Fruit fly (Drosophila melanogaster) whole organism, embryonic: Measurements from ENCODE around the gene dpr14.

ENCODE experiments used
- Ada2b ChIP-seq: fragments of 200-800 bp; sonication (Bioruptor generic); IDR thresholded peaks from 2 replicates; pipeline ENCODE4 v1.3.6; 2022; ENCODE audit warnings: missing biosample characterization, missing genetic modification characterization
- CG10209 ChIP-seq: fragments of 200-800 bp; sonication (Bioruptor generic); optimal IDR thresholded peaks from 3 replicates; lab custom pipeline; 2017; ENCODE audit warnings: missing biosample characterization, mild to moderate bottlenecking, missing genetic modification characterization, missing genetic modification reagents
- CG10267 ChIP-seq: fragments of 200-800 bp; sonication (Bioruptor generic); optimal IDR thresholded peaks from 2 replicates; lab custom pipeline; 2018; ENCODE audit warnings: missing biosample characterization, mild to moderate bottlenecking, missing genetic modification characterization, moderate library complexity
- CG10321 ChIP-seq: fragments of 200-800 bp; sonication (Bioruptor generic); IDR thresholded peaks from 2 replicates; pipeline ENCODE4 v1.3.6; 2022; ENCODE audit warnings: missing biosample characterization, missing genetic modification characterization
- CG10431 ChIP-seq: fragments of 200-800 bp; sonication (Bioruptor generic); optimal IDR thresholded peaks from 3 replicates; lab custom pipeline; 2018; ENCODE audit warnings: missing biosample characterization, mild to moderate bottlenecking, missing genetic modification characterization
- CG11085 ChIP-seq: fragments of 200-800 bp; sonication (Bioruptor generic); IDR thresholded peaks from 2 replicates; pipeline ENCODE4 v1.3.6; 2022; ENCODE audit warnings: missing biosample characterization, missing genetic modification characterization
- CG12155 ChIP-seq: fragments of 200-800 bp; sonication (Bioruptor generic); optimal IDR thresholded peaks from 3 replicates; lab custom pipeline; 2016; ENCODE audit warnings: missing biosample characterization, missing genetic modification characterization
- CG1233 ChIP-seq: fragments of 200-800 bp; sonication (Bioruptor generic); optimal IDR thresholded peaks from 4 replicates; lab custom pipeline; 2018; ENCODE audit warnings: missing biosample characterization, mild to moderate bottlenecking, missing genetic modification characterization
- CG13424 ChIP-seq: fragments of 200-800 bp; sonication (Bioruptor generic); optimal IDR thresholded peaks from 2 replicates; lab custom pipeline; 2019; ENCODE audit warnings: missing biosample characterization, mild to moderate bottlenecking, missing genetic modification characterization, moderate library complexity
- CG15479 ChIP-seq: fragments of 200-800 bp; sonication (Bioruptor generic); optimal IDR thresholded peaks from 3 replicates; lab custom pipeline; 2019; ENCODE audit warnings: missing biosample characterization, mild to moderate bottlenecking, missing genetic modification characterization, moderate library complexity
- CG1603 ChIP-seq: fragments of 200-800 bp; sonication (Bioruptor generic); optimal IDR thresholded peaks from 2 replicates; lab custom pipeline; 2019; ENCODE audit warnings: missing biosample characterization, mild to moderate bottlenecking, missing genetic modification characterization, moderate library complexity
- CG18619 ChIP-seq: fragments of 200-800 bp; sonication (Bioruptor generic); optimal IDR thresholded peaks from 3 replicates; lab custom pipeline; 2017; ENCODE audit warnings: missing biosample characterization, mild to moderate bottlenecking, missing genetic modification characterization
- CG32532 ChIP-seq: fragments of 200-800 bp; sonication (Bioruptor generic); IDR thresholded peaks from 2 replicates; pipeline ENCODE4 v1.3.6; 2022; ENCODE audit warnings: missing biosample characterization, missing genetic modification characterization
- CG32767 ChIP-seq: fragments of 200-800 bp; sonication (Bioruptor generic); IDR thresholded peaks from 2 replicates; pipeline ENCODE4 v1.3.6; 2022; ENCODE audit warnings: missing biosample characterization, missing genetic modification characterization
- CG3726 ChIP-seq: fragments of 200-800 bp; sonication (Bioruptor generic); IDR thresholded peaks from 3 replicates; pipeline ENCODE4, ENCODE4 v1.3.6; 2022; ENCODE audit warnings: missing biosample characterization, missing genetic modification characterization
- CG5180 ChIP-seq: fragments of 200-800 bp; sonication (Bioruptor generic); optimal IDR thresholded peaks from 3 replicates; lab custom pipeline; 2017; ENCODE audit warnings: missing biosample characterization, missing genetic modification characterization, mild to moderate bottlenecking, moderate library complexity, missing genetic modification reagents
- CG5245 ChIP-seq: fragments of 200-800 bp; sonication (Bioruptor generic); optimal IDR thresholded peaks from 3 replicates; lab custom pipeline; 2016; ENCODE audit warnings: missing biosample characterization, missing genetic modification characterization
- CG6654 ChIP-seq: fragments of 200-800 bp; sonication (Bioruptor generic); optimal IDR thresholded peaks from 2 replicates; lab custom pipeline; 2017; ENCODE audit warnings: missing biosample characterization, mild to moderate bottlenecking, missing genetic modification characterization
- CG8290 ChIP-seq, 3 experiments: fragments of 200-800 bp; sonication (Bioruptor generic); optimal IDR thresholded peaks; 2 replicates each; lab custom pipeline; 2016 to 2019; ENCODE audit warnings: missing biosample characterization in 3 of 3, missing genetic modification characterization in 3 of 3, mild to moderate bottlenecking in 2 of 3, moderate library complexity in 1 of 3
- CG8924 ChIP-seq: fragments of 200-800 bp; optimal IDR thresholded peaks from 3 replicates; lab custom pipeline; 2019; ENCODE audit warnings: missing biosample characterization, mild to moderate bottlenecking, missing genetic modification characterization, moderate library complexity
- CG9437 ChIP-seq: fragments of 200-800 bp; sonication (Bioruptor generic); optimal IDR thresholded peaks from 2 replicates; lab custom pipeline; 2018; ENCODE audit warnings: missing biosample characterization, mild to moderate bottlenecking, missing genetic modification characterization
- CG9817 ChIP-seq: fragments of 200-800 bp; sonication (Bioruptor generic); optimal IDR thresholded peaks from 2 replicates; lab custom pipeline; 2018; ENCODE audit warnings: missing biosample characterization, mild to moderate bottlenecking, missing genetic modification characterization, moderate library complexity
- CHES-1-like ChIP-seq: fragments of 200-800 bp; sonication (Bioruptor generic); optimal IDR thresholded peaks from 2 replicates; lab custom pipeline; 2016; ENCODE audit warnings: missing biosample characterization, missing genetic modification characterization
- Camta ChIP-seq: fragments of 200-800 bp; sonication (Bioruptor generic); optimal IDR thresholded peaks from 2 replicates; lab custom pipeline; 2016; ENCODE audit warnings: missing biosample characterization, missing genetic modification characterization
- CkIIα-i1 ChIP-seq: fragments of 200-800 bp; sonication (Bioruptor generic); IDR thresholded peaks from 2 replicates; pipeline ENCODE4 v1.3.6; 2022; ENCODE audit warnings: missing biosample characterization, missing genetic modification characterization
- D19A ChIP-seq: fragments of 200-800 bp; optimal IDR thresholded peaks from 3 replicates; lab custom pipeline; 2019; ENCODE audit warnings: missing biosample characterization, mild to moderate bottlenecking, missing genetic modification characterization, moderate library complexity
- D19B ChIP-seq: fragments of 200-800 bp; sonication (Bioruptor generic); optimal IDR thresholded peaks from 2 replicates; lab custom pipeline; 2017; ENCODE audit warnings: missing biosample characterization, mild to moderate bottlenecking, missing genetic modification characterization
- Dll ChIP-seq: fragments of 200-800 bp; sonication (Bioruptor generic); IDR thresholded peaks from 4 replicates; pipeline ENCODE4 v1.3.6; 2022; ENCODE audit warnings: missing biosample characterization, missing genetic modification characterization; ENCODE audit not compliant: partially characterized antibody
- Dref ChIP-seq: fragments of 200-800 bp; sonication (Bioruptor generic); IDR thresholded peaks from 2 replicates; pipeline ENCODE4 v1.3.6; 2022; ENCODE audit warnings: missing biosample characterization, missing genetic modification characterization
- Fer2 ChIP-seq: fragments of 200-800 bp; sonication (Bioruptor generic); optimal IDR thresholded peaks from 2 replicates; lab custom pipeline; 2018; ENCODE audit warnings: missing biosample characterization, mild to moderate bottlenecking, missing genetic modification characterization, moderate library complexity
- Hr78 ChIP-seq, 2 experiments: fragments of 200-800 bp in 1 of 2; fragments of >200 bp in 1 of 2; sonication (Bioruptor generic) in 1 of 2; optimal IDR thresholded peaks; 2 replicates each; lab custom pipeline; 2017 to 2019; ENCODE audit warnings: missing biosample characterization in 2 of 2, missing genetic modification characterization in 2 of 2, mild to moderate bottlenecking in 1 of 2, moderate library complexity in 1 of 2
- Lpt ChIP-seq: fragments of >200 bp; optimal IDR thresholded peaks from 2 replicates; lab custom pipeline; 2018; ENCODE audit warnings: missing biosample characterization, missing genetic modification characterization
- Mad ChIP-seq: fragments of 200-800 bp; sonication (Bioruptor generic); optimal IDR thresholded peaks from 2 replicates; lab custom pipeline; 2016; ENCODE audit warnings: missing biosample characterization, missing genetic modification characterization
- Spps ChIP-seq: fragments of 200-800 bp; sonication (Bioruptor generic); optimal IDR thresholded peaks from 2 replicates; lab custom pipeline; 2018; ENCODE audit warnings: missing biosample characterization, mild to moderate bottlenecking, missing genetic modification characterization
- bbx ChIP-seq: fragments of 200-800 bp; sonication (Bioruptor generic); IDR thresholded peaks from 2 replicates; pipeline ENCODE4 v1.3.6; 2022; ENCODE audit warnings: missing biosample characterization, missing genetic modification characterization; ENCODE audit not compliant: partially characterized antibody
- bigmax ChIP-seq: fragments of 200-800 bp; sonication (Bioruptor generic); optimal IDR thresholded peaks from 2 replicates; lab custom pipeline; 2018; ENCODE audit warnings: missing biosample characterization, mild to moderate bottlenecking, missing genetic modification characterization
- bowl ChIP-seq: fragments of 200-800 bp; sonication (Bioruptor generic); IDR thresholded peaks from 2 replicates; pipeline ENCODE4 v1.3.6; 2022; ENCODE audit warnings: missing biosample characterization, missing genetic modification characterization
- btn ChIP-seq: fragments of 200-800 bp; sonication (Bioruptor generic); optimal IDR thresholded peaks from 2 replicates; lab custom pipeline; 2016; ENCODE audit warnings: missing biosample characterization, missing genetic modification characterization
- chn ChIP-seq: fragments of 200-800 bp; sonication (Bioruptor generic); optimal IDR thresholded peaks from 2 replicates; lab custom pipeline; 2016; ENCODE audit warnings: missing biosample characterization, missing genetic modification characterization
- crol ChIP-seq: fragments of 200-800 bp; sonication (Bioruptor generic); IDR thresholded peaks from 2 replicates; pipeline ENCODE4 v1.3.6; 2022; ENCODE audit warnings: missing biosample characterization, missing genetic modification characterization
- cwo ChIP-seq: fragments of 200-800 bp; sonication (Bioruptor generic); optimal IDR thresholded peaks from 3 replicates; lab custom pipeline; 2017; ENCODE audit warnings: missing biosample characterization, missing genetic modification characterization, mild to moderate bottlenecking, moderate library complexity, missing genetic modification reagents
- dysf ChIP-seq: fragments of 200-800 bp; sonication (Bioruptor generic); IDR thresholded peaks from 3 replicates; pipeline ENCODE4 v1.3.6; 2022; ENCODE audit warnings: missing biosample characterization, missing genetic modification characterization
- hkb ChIP-seq, 2 experiments: fragments of 200-800 bp in 1 of 2; fragments of >200 bp in 1 of 2; sonication (Bioruptor generic) in 1 of 2; IDR thresholded peaks in 1 of 2; optimal IDR thresholded peaks in 1 of 2; 2 replicates each; pipeline versions ENCODE4 v1.3.6 to Lab custom; 2017 to 2022; ENCODE audit warnings: missing biosample characterization in 1 of 2, missing genetic modification characterization in 1 of 2
- mirr ChIP-seq: fragments of 200-800 bp; sonication (Bioruptor generic); optimal IDR thresholded peaks from 3 replicates; lab custom pipeline; 2018; ENCODE audit warnings: missing biosample characterization, mild to moderate bottlenecking, missing genetic modification characterization
- phol ChIP-seq: fragments of 200-800 bp; sonication (Bioruptor generic); optimal IDR thresholded peaks from 3 replicates; lab custom pipeline; 2018; ENCODE audit warnings: missing biosample characterization, mild to moderate bottlenecking, missing genetic modification characterization, moderate library complexity
- row ChIP-seq: fragments of 200-800 bp; sonication (Bioruptor generic); IDR thresholded peaks from 3 replicates; pipeline ENCODE4 v1.3.6; 2022; ENCODE audit warnings: missing biosample characterization, missing genetic modification characterization
- so ChIP-seq: fragments of 200-800 bp; sonication (Bioruptor generic); IDR thresholded peaks from 3 replicates; pipeline ENCODE4 v1.3.6; 2022; ENCODE audit warnings: missing biosample characterization, missing genetic modification characterization
- sqz ChIP-seq: fragments of 200-800 bp; sonication (Bioruptor generic); optimal IDR thresholded peaks from 3 replicates; lab custom pipeline; 2018; ENCODE audit warnings: missing biosample characterization, mild to moderate bottlenecking, missing genetic modification characterization
- tna ChIP-seq: fragments of 200-800 bp; sonication (Bioruptor generic); IDR thresholded peaks from 2 replicates; pipeline ENCODE4 v1.3.6; 2022; ENCODE audit warnings: missing biosample characterization, missing genetic modification characterization; ENCODE audit not compliant: partially characterized antibody
- tup ChIP-seq: fragments of 200-800 bp; sonication (Bioruptor generic); optimal IDR thresholded peaks from 2 replicates; lab custom pipeline; 2016; ENCODE audit warnings: missing biosample characterization, mild to moderate bottlenecking, missing genetic modification characterization, moderate library complexity

The dpr14 gene

dm6 chrX:7938482-7938804 lies 30.4 kb upstream of the dpr14 start (continued):
- TF ChIP-seq CG12155 = no peak
- TF ChIP-seq CG9437 (GFP tag; lab: Kevin White, UChicago) = no peak
- TF ChIP-seq CG10267 (tag; lab: Kevin White, UChicago) = no peak
- no peak for TF ChIP-seq D19B (GFP tag; lab: Kevin White, UChicago)
- TF ChIP-seq dysf (GFP tag; lab: Robert Waterston, UW) = 0 out of 3 replicates have a peak, but pooled peaks have one; percentile 0
- TF ChIP-seq tna (GFP tag; lab: Robert Waterston, UW) = no peak
- TF ChIP-seq phol = no peak
- TF ChIP-seq CG3726 = no peak
- peak; percentile 87 for TF ChIP-seq crol (GFP tag; lab: Robert Waterston, UW)
- no peak for TF ChIP-seq cwo
- TF ChIP-seq CG9817 (tag; lab: Kevin White, UChicago) = no peak
- no peak for TF ChIP-seq CG10321
- no peak for TF ChIP-seq Mad (GFP tag; lab: Kevin White, UChicago)
- TF ChIP-seq bowl (GFP tag; lab: Robert Waterston, UW) = 0 out of 2 replicates have a peak, but pooled peaks have one; percentile 3
- no peak for TF ChIP-seq bigmax (GFP tag; lab: Kevin White, UChicago)
- TF ChIP-seq Ada2b (GFP tag; lab: Robert Waterston, UW) = no peak
- no peak for TF ChIP-seq Camta (GFP tag; lab: Kevin White, UChicago)
- no peak for TF ChIP-seq CG11085
- TF ChIP-seq CG13424 (tag; lab: Kevin White, UChicago) = peak; percentile 54
- no peak for TF ChIP-seq so
- TF ChIP-seq CG8924 (tag; lab: Kevin White, UChicago) = peak; percentile 14
- TF ChIP-seq btn (GFP tag; lab: Kevin White, UChicago) = no peak
- no peak for TF ChIP-seq Spps
- peak; percentile 4 for TF ChIP-seq CG10209 (GFP tag; lab: Kevin White, UChicago)
- no peak for TF ChIP-seq Fer2 (tag; lab: Kevin White, UChicago)
- no peak for TF ChIP-seq CG15479 (GFP tag; lab: Kevin White, UChicago)
- no peak for TF ChIP-seq Dll
- no peak for TF ChIP-seq mirr (GFP tag; lab: Kevin White, UChicago)
- TF ChIP-seq hkb (optimal IDR thresholded peaks at IDR 0.05; lab: Kevin White, UChicago) = no peak
- TF ChIP-seq hkb (GFP tag; IDR thresholded peaks at IDR 0.05; lab: Robert Waterston, UW) = no peak
- no peak for TF ChIP-seq tup (GFP tag; lab: Kevin White, UChicago)
- no peak for TF ChIP-seq CkIIα-i1 (GFP tag; lab: Robert Waterston, UW)
- TF ChIP-seq CG32532 = no peak
- TF ChIP-seq CG6654 (GFP tag; lab: Kevin White, UChicago) = no peak
- TF ChIP-seq CG18619 (GFP tag; lab: Kevin White, UChicago) = no peak
- no peak for TF ChIP-seq CG1233 (GFP tag; lab: Kevin White, UChicago)
- TF ChIP-seq CG32767 (GFP tag; lab: Robert Waterston, UW) = peak; percentile 4; the same call in 1 of the 2 replicates
- no peak for TF ChIP-seq CG1603 (tag; lab: Kevin White, UChicago)
- no peak for TF ChIP-seq CHES-1-like
- no peak for TF ChIP-seq sqz (GFP tag; lab: Kevin White, UChicago)
- no peak for TF ChIP-seq CG5245 (GFP tag; lab: Kevin White, UChicago)
- no peak for TF ChIP-seq Lpt (GFP tag; lab: Kevin White, UChicago)
- 0 out of 3 replicates have a peak, but pooled peaks have one; percentile 37 for TF ChIP-seq row
- peak in 1 of 2 experiments; percentile 66 for TF ChIP-seq Hr78 (GFP tag; optimal IDR thresholded peaks at IDR 0.05; lab: Kevin White, UChicago)
- TF ChIP-seq CG8290 (GFP tag; optimal IDR thresholded peaks at IDR 0.05; lab: Kevin White, UChicago) = no peak
- no peak for TF ChIP-seq CG8290 (tag; optimal IDR thresholded peaks at IDR 0.05; lab: Kevin White, UChicago)
- no peak for TF ChIP-seq D19A (tag; lab: Kevin White, UChicago)
- no peak for TF ChIP-seq CG10431 (GFP tag; lab: Kevin White, UChicago)
- TF ChIP-seq bbx (GFP tag; lab: Robert Waterston, UW) = no peak
- no peak for TF ChIP-seq Dref (GFP tag; lab: Robert Waterston, UW)
- peak; percentile 1 for TF ChIP-seq chn
- TF ChIP-seq CG5180 = peak; percentile 27
